Worm (Caenorhabditis elegans) whole organism, L3 larva: ENCODE results near the gene F15E6.6.

Experiments used
- R02D3.7 ChIP-seq: fragments of 150-350 bp; optimal IDR thresholded peaks from 2 replicates; lab custom pipeline; 2014; ENCODE audit warnings: missing biosample characterization, missing genetic modification characterization
- ama-1 ChIP-seq: fragments of 150-350 bp; optimal IDR thresholded peaks from 2 replicates; lab custom pipeline; 2018
- ceh-16 ChIP-seq: sonication (generic microtip); optimal IDR thresholded peaks from 2 replicates; lab custom pipeline; 2017; ENCODE audit warnings: missing biosample characterization, missing genetic modification characterization
- ceh-28 ChIP-seq: fragments of 150-350 bp; optimal IDR thresholded peaks from 2 replicates; lab custom pipeline; 2014; ENCODE audit warnings: missing biosample characterization, missing genetic modification reagents, missing genetic modification characterization
- ceh-9 ChIP-seq: sonication (generic microtip); optimal IDR thresholded peaks from 2 replicates; lab custom pipeline; 2018; ENCODE audit warnings: missing biosample characterization, missing genetic modification characterization
- daf-12 ChIP-seq: fragments of 150-350 bp; optimal IDR thresholded peaks from 2 replicates; lab custom pipeline; 2014; ENCODE audit warnings: missing biosample characterization, missing genetic modification reagents, missing genetic modification characterization
- egl-5 ChIP-seq: fragments of 150-350 bp; optimal IDR thresholded peaks from 2 replicates; lab custom pipeline; 2017; ENCODE audit warnings: missing biosample characterization, missing genetic modification reagents, missing genetic modification characterization, inconsistent platforms
- elt-1 ChIP-seq: fragments of 150-350 bp; optimal IDR thresholded peaks from 2 replicates; lab custom pipeline; 2014; ENCODE audit warnings: missing biosample characterization, missing genetic modification characterization
- elt-2 ChIP-seq: sonication (generic microtip); optimal IDR thresholded peaks from 2 replicates; lab custom pipeline; 2016; ENCODE audit warnings: missing genetic modification reagents, mild to moderate bottlenecking, missing genetic modification characterization, missing compliant biosample characterization
- elt-3 ChIP-seq, 3 experiments: fragments of 150-350 bp in 1 of 3; sonication (generic microtip) in 2 of 3; optimal IDR thresholded peaks; 2 replicates in 2 of 3; 4 replicates in 1 of 3; lab custom pipeline; 2014 to 2017; ENCODE audit warnings: missing biosample characterization in 3 of 3, missing genetic modification characterization in 3 of 3
- eor-1 ChIP-seq, 2 experiments: fragments of 150-350 bp; optimal IDR thresholded peaks; 2 replicates each; lab custom pipeline; 2014 to 2018; ENCODE audit warnings: missing biosample characterization in 2 of 2, missing genetic modification characterization in 2 of 2
- fos-1 ChIP-seq: fragments of 150-350 bp; optimal IDR thresholded peaks from 2 replicates; lab custom pipeline; 2014; ENCODE audit warnings: missing biosample characterization, missing genetic modification characterization
- hmg-11 ChIP-seq: sonication (generic microtip); optimal IDR thresholded peaks from 2 replicates; lab custom pipeline; 2016; ENCODE audit warnings: missing genetic modification characterization, missing compliant biosample characterization
- jun-1 ChIP-seq: fragments of 150-350 bp; optimal IDR thresholded peaks from 2 replicates; lab custom pipeline; 2014; ENCODE audit warnings: missing biosample characterization, missing genetic modification reagents, missing genetic modification characterization
- lin-15B ChIP-seq: fragments of 150-350 bp; optimal IDR thresholded peaks from 2 replicates; lab custom pipeline; 2014; ENCODE audit warnings: missing biosample characterization, missing genetic modification characterization
- lin-39 ChIP-seq: fragments of 150-350 bp; optimal IDR thresholded peaks from 2 replicates; lab custom pipeline; 2018; ENCODE audit warnings: missing biosample characterization, missing genetic modification reagents, missing genetic modification characterization
- lsy-12 ChIP-seq: sonication (generic microtip); optimal IDR thresholded peaks from 2 replicates; lab custom pipeline; 2016; ENCODE audit warnings: mild to moderate bottlenecking, missing genetic modification characterization, missing compliant biosample characterization
- mml-1 ChIP-seq: fragments of 150-350 bp; sonication (generic microtip); optimal IDR thresholded peaks from 3 replicates; lab custom pipeline; 2014; ENCODE audit warnings: missing biosample characterization, missing genetic modification characterization
- nfya-1 ChIP-seq: sonication (generic microtip); optimal IDR thresholded peaks from 2 replicates; lab custom pipeline; 2017; ENCODE audit warnings: missing genetic modification characterization, mild to moderate bottlenecking, missing compliant biosample characterization, antibody characterized with exemption, moderate library complexity; ENCODE audit not compliant: insufficient read depth
- nhr-23 ChIP-seq: fragments of 150-350 bp; optimal IDR thresholded peaks from 2 replicates; lab custom pipeline; 2014; ENCODE audit warnings: missing biosample characterization, missing genetic modification reagents, missing genetic modification characterization
- nhr-237 ChIP-seq: fragments of 150-350 bp; optimal IDR thresholded peaks from 2 replicates; lab custom pipeline; 2014; ENCODE audit warnings: missing biosample characterization, missing genetic modification characterization
- nhr-25 ChIP-seq: sonication (generic microtip); optimal IDR thresholded peaks from 2 replicates; lab custom pipeline; 2017; ENCODE audit warnings: missing biosample characterization, missing genetic modification characterization
- nhr-28 ChIP-seq: fragments of 150-350 bp; optimal IDR thresholded peaks from 2 replicates; lab custom pipeline; 2014; ENCODE audit warnings: missing biosample characterization, missing genetic modification characterization
- nhr-43 ChIP-seq: sonication (generic microtip); optimal IDR thresholded peaks from 2 replicates; lab custom pipeline; 2016; ENCODE audit warnings: mild to moderate bottlenecking, missing genetic modification characterization, missing compliant biosample characterization; ENCODE audit not compliant: poor library complexity, severe bottlenecking
- nhr-76 ChIP-seq: fragments of 150-350 bp; sonication (generic microtip); optimal IDR thresholded peaks from 5 replicates; lab custom pipeline; 2014; ENCODE audit warnings: missing biosample characterization, missing genetic modification characterization
- nhr-77 ChIP-seq: fragments of 150-350 bp; optimal IDR thresholded peaks from 2 replicates; lab custom pipeline; 2014; ENCODE audit warnings: missing biosample characterization, missing genetic modification characterization
- pha-4 ChIP-seq: fragments of 150-350 bp; optimal IDR thresholded peaks from 2 replicates; lab custom pipeline; 2014; ENCODE audit warnings: missing biosample characterization, missing genetic modification reagents, missing genetic modification characterization
- pqm-1 ChIP-seq: fragments of 150-350 bp; optimal IDR thresholded peaks from 2 replicates; lab custom pipeline; 2017; ENCODE audit warnings: missing biosample characterization, missing genetic modification characterization, inconsistent platforms
- skn-1 ChIP-seq: fragments of 150-350 bp; optimal IDR thresholded peaks from 2 replicates; lab custom pipeline; 2014; ENCODE audit warnings: missing biosample characterization, missing genetic modification characterization
- snpc-4 ChIP-seq: fragments of 150-350 bp; optimal IDR thresholded peaks from 2 replicates; lab custom pipeline; 2014; ENCODE audit warnings: missing biosample characterization, missing genetic modification characterization
- tbx-2 ChIP-seq: sonication (generic microtip); optimal IDR thresholded peaks from 2 replicates; lab custom pipeline; 2016; ENCODE audit warnings: mild to moderate bottlenecking, missing genetic modification characterization, missing compliant biosample characterization
- unc-62 ChIP-seq: fragments of 150-350 bp; sonication (generic microtip); optimal IDR thresholded peaks from 4 replicates; lab custom pipeline; 2014; ENCODE audit warnings: missing biosample characterization, missing genetic modification reagents, missing genetic modification characterization
- zag-1 ChIP-seq: fragments of 150-350 bp; optimal IDR thresholded peaks from 2 replicates; lab custom pipeline; 2014; ENCODE audit warnings: missing biosample characterization, missing genetic modification characterization
- ztf-11 ChIP-seq: fragments of 150-350 bp; optimal IDR thresholded peaks from 2 replicates; lab custom pipeline; 2014; ENCODE audit warnings: missing biosample characterization, missing genetic modification characterization
- ztf-4 ChIP-seq: fragments of 150-350 bp; optimal IDR thresholded peaks from 2 replicates; lab custom pipeline; 2014; ENCODE audit warnings: missing biosample characterization, missing genetic modification characterization

Gene F15E6.6

DNA sequence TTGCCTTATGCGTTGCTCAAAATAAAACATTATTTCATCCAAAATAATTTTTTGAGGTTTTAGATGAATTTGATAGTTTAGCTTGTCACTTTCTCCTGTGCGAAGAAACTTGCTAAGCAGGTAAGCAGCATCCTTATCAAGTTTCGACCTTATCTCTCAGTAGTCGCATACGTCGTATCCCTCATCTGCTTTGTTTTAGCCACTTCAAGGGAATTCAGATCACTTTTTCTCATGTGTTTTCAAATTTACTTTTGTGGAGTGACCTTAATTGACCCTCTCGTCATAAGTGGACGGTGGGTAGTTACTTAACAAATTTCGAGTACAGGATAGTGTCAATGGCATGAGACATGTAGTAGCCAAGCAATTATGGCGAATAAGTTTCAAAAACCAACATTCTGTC, 47.2 kb downstream of the F15E6.6 start:
- TF ChIP-seq ztf-11 (tag; lab: Kevin White, UChicago): no peak
- TF ChIP-seq hmg-11 (tag; lab: Kevin White, UChicago): no peak
- peak; percentile 90 for TF ChIP-seq ama-1 (lab: Kevin White, UChicago)
- TF ChIP-seq nfya-1: peak; percentile 18
- TF ChIP-seq nhr-77 (tag; lab: Kevin White, UChicago): peak; percentile 55
- peak; percentile 46 for TF ChIP-seq tbx-2 (tag; lab: Kevin White, UChicago)
- TF ChIP-seq jun-1: no peak
- peak in 1 of 3 experiments; percentile 93 for TF ChIP-seq elt-3 (tag; optimal IDR thresholded peaks at IDR 0.05; lab: Kevin White, UChicago)
- no peak for TF ChIP-seq ceh-9 (tag; lab: Kevin White, UChicago)
- peak; percentile 68 for TF ChIP-seq nhr-25 (tag; lab: Kevin White, UChicago)
- no peak for TF ChIP-seq lsy-12 (tag; lab: Kevin White, UChicago)
- TF ChIP-seq R02D3.7: no peak
- TF ChIP-seq, all 47 proteins: peak for 6

DNA sequence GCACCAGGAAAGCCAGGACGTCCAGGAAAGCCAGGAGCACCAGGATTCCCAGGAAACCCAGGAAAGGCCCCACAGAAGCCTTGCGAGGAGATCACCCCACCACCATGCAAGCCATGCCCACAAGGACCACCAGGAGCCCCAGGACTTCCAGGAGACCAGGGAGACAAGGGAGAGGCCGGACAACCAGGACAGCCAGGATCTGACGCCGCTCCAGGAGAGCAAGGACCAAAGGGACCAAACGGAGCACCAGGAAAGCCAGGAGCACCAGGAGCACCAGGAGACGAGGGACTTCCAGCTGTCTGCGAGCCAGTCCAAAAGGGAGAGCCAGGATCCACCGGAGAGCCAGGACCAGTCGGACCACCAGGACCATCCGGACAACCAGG, 47.9 kb downstream of the F15E6.6 start:
- TF ChIP-seq eor-1 (tag; optimal IDR thresholded peaks at IDR 0.05; lab: Kevin White, UChicago) (no peak), nhr-25 (tag; lab: Kevin White, UChicago) (no peak), nhr-76 (tag; lab: Kevin White, UChicago) (no peak), unc-62 (no peak), nhr-237 (no peak), nhr-28 (tag; lab: Kevin White, UChicago) (no peak), elt-1 (tag; lab: Kevin White, UChicago) (no peak), daf-12 (tag; lab: Kevin White, UChicago) (no peak), lin-15B (tag; lab: Kevin White, UChicago) (no peak), ceh-28 (tag; lab: Kevin White, UChicago) (no peak), pha-4 (tag; lab: Kevin White, UChicago) (no peak)

DNA sequence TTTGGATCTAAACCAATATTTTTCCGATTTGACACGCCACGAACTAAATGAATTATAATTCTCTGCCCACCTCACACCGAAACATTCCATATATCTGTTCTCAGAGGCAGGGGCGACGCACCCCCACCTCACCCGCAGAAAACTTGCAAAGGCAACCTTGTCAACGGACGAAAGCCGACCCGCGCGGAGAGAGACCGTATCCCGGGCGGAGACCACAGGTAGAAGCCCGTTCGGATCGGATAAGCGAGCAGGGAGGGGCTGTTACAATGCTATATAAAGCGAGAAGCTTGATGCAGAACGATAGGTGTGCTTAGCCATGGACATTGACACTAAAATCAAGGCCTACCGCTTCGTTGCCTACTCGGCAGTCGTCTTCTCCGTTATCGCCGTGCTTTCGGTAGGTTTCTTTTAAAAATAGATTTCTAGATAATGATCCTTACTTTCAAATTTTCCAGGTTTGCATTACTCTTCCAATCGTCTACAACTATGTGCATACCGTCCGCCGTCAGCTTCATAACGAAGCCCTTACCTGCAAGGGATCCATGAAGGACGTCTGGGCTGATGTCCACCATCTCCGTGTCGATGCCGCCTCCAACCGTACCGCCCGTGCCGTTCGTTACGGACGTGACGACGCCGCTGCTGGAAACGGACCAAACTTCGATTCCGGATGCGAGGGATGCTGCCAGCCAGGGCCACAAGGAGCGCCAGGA, 48.5 kb downstream of the F15E6.6 start, which contains the start of the genes zipt-2.2 and dpy-13:
Gene zipt-2.2 (minus strand): TSS at position 51 of the 710 bp plus-strand sequence.
Gene dpy-13 (plus strand): TSS at position 300 of the 710 bp plus-strand sequence.
- no peak for TF ChIP-seq R02D3.7
- TF ChIP-seq ceh-16 (tag; lab: Kevin White, UChicago): no peak
- peak; percentile 2 for TF ChIP-seq nhr-23 (tag; lab: Kevin White, UChicago)
- peak; percentile 30 for TF ChIP-seq nfya-1
- no peak for TF ChIP-seq jun-1
- TF ChIP-seq zag-1 (tag; lab: Kevin White, UChicago): no peak
- no peak for TF ChIP-seq egl-5 (tag; lab: Kevin White, UChicago)
- no peak for TF ChIP-seq mml-1
- TF ChIP-seq elt-2: no peak
- TF ChIP-seq nhr-77 (tag; lab: Kevin White, UChicago): no peak
- TF ChIP-seq nhr-28 (tag; lab: Kevin White, UChicago): no peak
- TF ChIP-seq nhr-43 (tag; lab: Kevin White, UChicago): peak; percentile 80
- TF ChIP-seq nhr-76 (tag; lab: Kevin White, UChicago): no peak
- no peak for TF ChIP-seq pqm-1 (tag; lab: Kevin White, UChicago)
- TF ChIP-seq snpc-4: no peak
- no peak for TF ChIP-seq tbx-2 (tag; lab: Kevin White, UChicago)
- no peak for TF ChIP-seq eor-1 (tag; optimal IDR thresholded peaks at IDR 0.05; lab: Kevin White, UChicago)
- no peak for TF ChIP-seq daf-12 (tag; lab: Kevin White, UChicago)
- TF ChIP-seq ztf-4 (tag; lab: Kevin White, UChicago): no peak
- no peak for TF ChIP-seq skn-1
- TF ChIP-seq pha-4 (tag; lab: Kevin White, UChicago): no peak
- no peak for TF ChIP-seq lin-39 (tag; lab: Kevin White, UChicago)
- TF ChIP-seq fos-1 (tag; lab: Kevin White, UChicago): no peak
- TF ChIP-seq elt-3 (tag; optimal IDR thresholded peaks at IDR 0.05; lab: Kevin White, UChicago): peak in 1 of 3 experiments; percentile 31
- peak; percentile 93 for TF ChIP-seq ama-1 (lab: Kevin White, UChicago)
- no peak for TF ChIP-seq lsy-12 (tag; lab: Kevin White, UChicago)
- no peak for TF ChIP-seq ceh-9 (tag; lab: Kevin White, UChicago)
- peak; percentile 77 for TF ChIP-seq nhr-25 (tag; lab: Kevin White, UChicago)
- TF ChIP-seq, all 47 proteins: peak for 6
